Worm (Caenorhabditis elegans): ENCODE measurements around the gene Y51H4A.936.

- TF ChIP-seq ref-1 (GFP tag; conservative IDR thresholded peaks at IDR 0.05) (no peak), klf-2 (GFP tag; conservative IDR thresholded peaks at IDR 0.05) (no peak), T22C8.4 (GFP tag; IDR thresholded peaks at IDR 0.05) (no peak), ztf-29 (GFP tag; IDR thresholded peaks at IDR 0.05) (no peak), tab-1 (GFP tag; IDR thresholded peaks at IDR 0.05) (no peak), cog-1 (tag; optimal IDR thresholded peaks at IDR 0.05) (no peak)
Measured at ce11 chrIV:16663591-16663990, 34.4 kb downstream of the Y51H4A.936 start.
